Fruit fly (Drosophila melanogaster) whole organism, prepupa: Measurements from ENCODE around the gene CG42637.

Source experiments
- CG15336 ChIP-seq: fragments of 200-800 bp; sonication (Bioruptor generic); IDR thresholded peaks from 2 replicates; pipeline ENCODE4 v1.3.6; 2022; ENCODE audit warnings: missing biosample characterization, missing genetic modification characterization
- CG4318 ChIP-seq: fragments of 200-800 bp; sonication (Bioruptor generic); optimal IDR thresholded peaks from 3 replicates; lab custom pipeline; 2017; ENCODE audit warnings: missing biosample characterization, mild to moderate bottlenecking, missing genetic modification characterization
- CG6854 ChIP-seq: fragments of 200-800 bp; sonication (Bioruptor generic); optimal IDR thresholded peaks from 2 replicates; lab custom pipeline; 2017; ENCODE audit warnings: missing biosample characterization, mild to moderate bottlenecking, missing genetic modification characterization
- Eip93F ChIP-seq: fragments of 200-800 bp; sonication (Bioruptor generic); optimal IDR thresholded peaks from 2 replicates; lab custom pipeline; 2016; ENCODE audit warnings: missing biosample characterization, mild to moderate bottlenecking, missing genetic modification characterization
- Hr39 ChIP-seq: fragments of 200-800 bp; sonication (Bioruptor generic); optimal IDR thresholded peaks from 2 replicates; lab custom pipeline; 2016; ENCODE audit warnings: missing biosample characterization, missing genetic modification characterization
- Met ChIP-seq: fragments of 200-800 bp; sonication (Bioruptor generic); optimal IDR thresholded peaks from 3 replicates; lab custom pipeline; 2016; ENCODE audit warnings: missing biosample characterization, missing genetic modification characterization
- OdsH ChIP-seq: fragments of 200-800 bp; sonication (Bioruptor generic); optimal IDR thresholded peaks from 3 replicates; lab custom pipeline; 2016; ENCODE audit warnings: missing biosample characterization, missing genetic modification characterization
- dsx ChIP-seq: fragments of 200-800 bp; optimal IDR thresholded peaks from 3 replicates; lab custom pipeline; 2019; ENCODE audit warnings: missing biosample characterization, mild to moderate bottlenecking, missing genetic modification characterization, moderate library complexity; ENCODE audit not compliant: poor library complexity, severe bottlenecking

dm6 chr3L:19836375-19836937 is 43.1 kb upstream of the CG42637 start, which contains the start of gene kto:
- TF ChIP-seq Met (no peak), dsx (no peak), Hr39 (no peak), OdsH (GFP tag; lab: Kevin White, UChicago) (no peak), CG4318 (GFP tag; lab: Kevin White, UChicago) (no peak), CG15336 (GFP tag; lab: Robert Waterston, UW) (no peak), Eip93F (GFP tag; lab: Kevin White, UChicago) (no peak), CG6854 (no peak)
